Worm (Caenorhabditis elegans): Measurements from ENCODE around the gene glct-6.

- TF ChIP-seq him-1 (tag; optimal IDR thresholded peaks at IDR 0.05) (no peak), dao-5 (tag; optimal IDR thresholded peaks at IDR 0.05) (no peak)
Measured at ce11 chrIV:3833778-3834177, 49.8 kb downstream of the glct-6 start.
